Worm (Caenorhabditis elegans) whole organism, young adult: ENCODE results near the gene clec-59.

Experiments used
- B0035.1 ChIP-seq: sonication (generic microtip); optimal IDR thresholded peaks from 2 replicates; lab custom pipeline; 2016; ENCODE audit warnings: missing genetic modification characterization, mild to moderate bottlenecking, missing compliant biosample characterization, missing genotype, missing genetic modification reagents
- B0261.1 ChIP-seq: sonication (generic microtip); optimal IDR thresholded peaks from 2 replicates; lab custom pipeline; 2016; ENCODE audit warnings: mild to moderate bottlenecking, missing genetic modification characterization, moderate library complexity, missing compliant biosample characterization
- B0336.3 ChIP-seq: fragments of 200-800 bp; sonication (Bioruptor generic); IDR thresholded peaks from 2 replicates; pipeline ENCODE4 v1.3.6; 2022; ENCODE audit warnings: missing genetic modification characterization, missing compliant biosample characterization
- C06A6.2 ChIP-seq: fragments of 200-800 bp; sonication (Bioruptor generic); conservative IDR thresholded peaks from 2 replicates; pipeline ENCODE4 v1.3.6; 2022; ENCODE audit warnings: missing genetic modification characterization, missing compliant biosample characterization
- F10E7.11 ChIP-seq: sonication (generic microtip); optimal IDR thresholded peaks from 2 replicates; lab custom pipeline; 2017; ENCODE audit warnings: mild to moderate bottlenecking, missing genetic modification characterization, moderate library complexity, missing compliant biosample characterization
- F57C9.4 ChIP-seq: sonication (generic microtip); optimal IDR thresholded peaks from 2 replicates; lab custom pipeline; 2017; ENCODE audit warnings: mild to moderate bottlenecking, missing genetic modification characterization, missing compliant biosample characterization
- K11D2.4 ChIP-seq: fragments of 200-800 bp; sonication (Bioruptor generic); IDR thresholded peaks from 2 replicates; pipeline ENCODE4 v1.3.6; 2022; ENCODE audit warnings: missing genetic modification reagents, missing genetic modification characterization, missing compliant biosample characterization
- T26A5.8 ChIP-seq: sonication (generic microtip); optimal IDR thresholded peaks from 2 replicates; lab custom pipeline; 2016; ENCODE audit warnings: missing genetic modification characterization, missing compliant biosample characterization
- Y95B8A.8 ChIP-seq: fragments of 200-800 bp; sonication (Bioruptor generic); IDR thresholded peaks from 2 replicates; pipeline ENCODE4 v1.3.6; 2022; ENCODE audit warnings: missing genetic modification reagents, missing genetic modification characterization, missing compliant biosample characterization
- ZK185.1 ChIP-seq: sonication (generic microtip); optimal IDR thresholded peaks from 2 replicates; lab custom pipeline; 2016; ENCODE audit warnings: mild to moderate bottlenecking, missing genetic modification characterization, missing compliant biosample characterization; ENCODE audit not compliant: poor library complexity, severe bottlenecking
- atf-7 ChIP-seq: sonication (generic microtip); optimal IDR thresholded peaks from 2 replicates; lab custom pipeline; 2017; ENCODE audit warnings: mild to moderate bottlenecking, missing genetic modification characterization, missing compliant biosample characterization
- ccch-3 ChIP-seq: fragments of 200-800 bp; sonication (Bioruptor generic); optimal IDR thresholded peaks from 2 replicates; lab custom pipeline; 2018; ENCODE audit warnings: mild to moderate bottlenecking, missing genetic modification characterization, missing compliant biosample characterization
- cebp-2 ChIP-seq: fragments of 200-800 bp; sonication (Bioruptor generic); IDR thresholded peaks from 2 replicates; pipeline ENCODE4 v1.3.6; 2022; ENCODE audit warnings: missing genetic modification characterization, missing compliant biosample characterization
- ceh-27 ChIP-seq: fragments of 200-800 bp; sonication (Bioruptor generic); optimal IDR thresholded peaks from 2 replicates; lab custom pipeline; 2018; ENCODE audit warnings: mild to moderate bottlenecking, missing genetic modification characterization, moderate library complexity, missing compliant biosample characterization
- ceh-40 ChIP-seq: fragments of 200-800 bp; sonication (Bioruptor generic); IDR thresholded peaks from 2 replicates; pipeline ENCODE4 v1.3.6; 2022; ENCODE audit warnings: missing genetic modification characterization, missing compliant biosample characterization
- ceh-58 ChIP-seq: fragments of 200-800 bp; sonication (Bioruptor generic); IDR thresholded peaks from 2 replicates; pipeline ENCODE4 v1.3.6; 2022; ENCODE audit warnings: missing genetic modification characterization, missing compliant biosample characterization
- ceh-79 ChIP-seq: sonication (generic microtip); optimal IDR thresholded peaks from 2 replicates; lab custom pipeline; 2017; ENCODE audit warnings: mild to moderate bottlenecking, missing genetic modification characterization, missing compliant biosample characterization
- die-1 ChIP-seq: sonication (generic microtip); optimal IDR thresholded peaks from 2 replicates; lab custom pipeline; 2016; ENCODE audit warnings: missing genotype, mild to moderate bottlenecking, missing genetic modification characterization, missing compliant biosample characterization
- dox-1 ChIP-seq: fragments of 200-800 bp; sonication (Bioruptor generic); IDR thresholded peaks from 2 replicates; pipeline ENCODE4 v1.3.6; 2022; ENCODE audit warnings: missing genetic modification reagents, missing genetic modification characterization, missing compliant biosample characterization
- efl-1 ChIP-seq: fragments of 150-350 bp; optimal IDR thresholded peaks from 2 replicates; lab custom pipeline; 2014; ENCODE audit warnings: missing biosample characterization, missing genetic modification reagents, missing genetic modification characterization
- egl-18 ChIP-seq: fragments of 200-800 bp; sonication (Bioruptor generic); IDR thresholded peaks from 2 replicates; pipeline ENCODE4 v1.3.6; 2022; ENCODE audit warnings: missing genetic modification reagents, missing genetic modification characterization, missing compliant biosample characterization
- ekl-4 ChIP-seq: fragments of 200-800 bp; sonication (Bioruptor generic); IDR thresholded peaks from 2 replicates; pipeline ENCODE4 v1.3.6; 2022; ENCODE audit warnings: missing genetic modification reagents, missing genetic modification characterization, missing compliant biosample characterization
- fkh-3 ChIP-seq: sonication (generic microtip); optimal IDR thresholded peaks from 2 replicates; lab custom pipeline; 2016; ENCODE audit warnings: mild to moderate bottlenecking, missing genetic modification characterization, missing compliant biosample characterization
- hmg-1.2 ChIP-seq: fragments of 200-800 bp; sonication (Bioruptor generic); IDR thresholded peaks from 2 replicates; pipeline ENCODE4 v1.3.6; 2022; ENCODE audit warnings: missing genetic modification reagents, missing genetic modification characterization, missing compliant biosample characterization
- hmg-20 ChIP-seq: fragments of 200-800 bp; sonication (Bioruptor generic); IDR thresholded peaks from 2 replicates; pipeline ENCODE4 v1.3.6; 2022; ENCODE audit warnings: missing genetic modification reagents, missing genetic modification characterization, missing compliant biosample characterization
- hrde-1 ChIP-seq: sonication (generic microtip); optimal IDR thresholded peaks from 2 replicates; lab custom pipeline; 2016; ENCODE audit warnings: missing genetic modification characterization, mild to moderate bottlenecking, missing compliant biosample characterization, moderate library complexity, missing genotype, missing genetic modification reagents, borderline replicate concordance
- hsf-1 ChIP-seq: fragments of 200-800 bp; sonication (Bioruptor generic); IDR thresholded peaks from 2 replicates; pipeline ENCODE4 v1.3.6; 2022; ENCODE audit warnings: missing genetic modification reagents, missing genetic modification characterization, missing compliant biosample characterization
- lag-1 ChIP-seq: fragments of 200-800 bp; sonication (Bioruptor generic); IDR thresholded peaks from 2 replicates; pipeline ENCODE4 v1.3.6; 2022; ENCODE audit warnings: missing genetic modification reagents, missing genetic modification characterization, missing compliant biosample characterization
- let-607 ChIP-seq, 2 experiments: fragments of 200-800 bp in 1 of 2; sonication (Bioruptor generic) in 1 of 2; sonication (generic microtip) in 1 of 2; optimal IDR thresholded peaks; 2 replicates each; lab custom pipeline; 2016 to 2018; ENCODE audit warnings: mild to moderate bottlenecking in 2 of 2, missing compliant biosample characterization in 2 of 2, missing genetic modification characterization in 2 of 2, moderate library complexity in 2 of 2, missing genotype in 1 of 2
- lin-26 ChIP-seq: fragments of 200-800 bp; sonication (Bioruptor generic); IDR thresholded peaks from 2 replicates; pipeline ENCODE4 v1.3.6; 2022; ENCODE audit warnings: missing genetic modification reagents, missing genetic modification characterization, missing compliant biosample characterization
- lsy-27 ChIP-seq: sonication (generic microtip); optimal IDR thresholded peaks from 2 replicates; lab custom pipeline; 2017; ENCODE audit warnings: missing genetic modification characterization, mild to moderate bottlenecking, missing compliant biosample characterization, antibody characterized with exemption, missing genotype, borderline replicate concordance; ENCODE audit not compliant: insufficient read depth
- madf-3 ChIP-seq: fragments of 200-800 bp; sonication (Bioruptor generic); IDR thresholded peaks from 2 replicates; pipeline ENCODE4 v1.3.6; 2022; ENCODE audit warnings: missing genetic modification reagents, missing genetic modification characterization, missing compliant biosample characterization
- mel-28 ChIP-seq: sonication (generic microtip); optimal IDR thresholded peaks from 2 replicates; lab custom pipeline; 2016; ENCODE audit warnings: borderline replicate concordance, mild to moderate bottlenecking, missing genetic modification characterization, missing compliant biosample characterization
- nhr-27 ChIP-seq: fragments of 200-800 bp; sonication (Bioruptor generic); optimal IDR thresholded peaks from 2 replicates; lab custom pipeline; 2018; ENCODE audit warnings: mild to moderate bottlenecking, missing genetic modification characterization, moderate library complexity, missing compliant biosample characterization
- nhr-80 ChIP-seq: sonication (generic microtip); optimal IDR thresholded peaks from 2 replicates; lab custom pipeline; 2016; ENCODE audit warnings: missing genetic modification characterization, missing compliant biosample characterization
- pbrm-1 ChIP-seq: fragments of 200-800 bp; sonication (Bioruptor generic); IDR thresholded peaks from 2 replicates; pipeline ENCODE4 v1.3.6; 2022; ENCODE audit warnings: missing genetic modification reagents, missing genetic modification characterization, missing compliant biosample characterization
- repo-1 ChIP-seq: sonication (generic microtip); optimal IDR thresholded peaks from 2 replicates; lab custom pipeline; 2017; ENCODE audit warnings: mild to moderate bottlenecking, missing genetic modification characterization, missing compliant biosample characterization
- sea-2 ChIP-seq: fragments of 200-800 bp; sonication (Bioruptor generic); IDR thresholded peaks from 2 replicates; pipeline ENCODE4 v1.3.6; 2022; ENCODE audit warnings: missing genetic modification characterization, missing compliant biosample characterization
- snpc-1.3 ChIP-seq: sonication (generic microtip); optimal IDR thresholded peaks from 2 replicates; lab custom pipeline; 2017; ENCODE audit warnings: missing genetic modification characterization, mild to moderate bottlenecking, missing compliant biosample characterization, antibody characterized with exemption, moderate library complexity, missing genotype, missing genetic modification reagents; ENCODE audit not compliant: insufficient read depth
- snpc-3.4 ChIP-seq: sonication (generic microtip); optimal IDR thresholded peaks from 2 replicates; lab custom pipeline; 2017; ENCODE audit warnings: missing genetic modification characterization, mild to moderate bottlenecking, missing compliant biosample characterization, antibody characterized with exemption, moderate library complexity, missing genotype, missing genetic modification reagents
- snpc-4 ChIP-seq, 5 experiments: fragments of 150-350 bp in 1 of 5; sonication (generic microtip) in 4 of 5; optimal IDR thresholded peaks; 2 replicates each; lab custom pipeline; 2014 to 2018; ENCODE audit warnings: missing genetic modification characterization in 5 of 5, missing biosample characterization in 3 of 5, antibody characterized with exemption in 2 of 5, mild to moderate bottlenecking in 2 of 5, missing compliant biosample characterization in 2 of 5, missing genotype in 2 of 5, moderate library complexity in 2 of 5, missing genetic modification reagents in 1 of 5
- sptf-2 ChIP-seq: fragments of 200-800 bp; sonication (Bioruptor generic); optimal IDR thresholded peaks from 2 replicates; lab custom pipeline; 2018; ENCODE audit warnings: mild to moderate bottlenecking, missing genetic modification characterization, missing compliant biosample characterization
- ztf-26 ChIP-seq: sonication (generic microtip); optimal IDR thresholded peaks from 2 replicates; lab custom pipeline; 2017; ENCODE audit warnings: missing genetic modification characterization, missing compliant biosample characterization
- ztf-28 ChIP-seq: fragments of 200-800 bp; sonication (Bioruptor generic); IDR thresholded peaks from 2 replicates; pipeline ENCODE4 v1.3.6; 2022; ENCODE audit warnings: missing genetic modification reagents, missing genetic modification characterization, missing compliant biosample characterization
- ztf-6 ChIP-seq: fragments of 200-800 bp; sonication (Bioruptor generic); IDR thresholded peaks from 2 replicates; pipeline ENCODE4 v1.3.6; 2022; ENCODE audit warnings: missing genetic modification reagents, missing genetic modification characterization, missing compliant biosample characterization

Gene clec-59

DNA sequence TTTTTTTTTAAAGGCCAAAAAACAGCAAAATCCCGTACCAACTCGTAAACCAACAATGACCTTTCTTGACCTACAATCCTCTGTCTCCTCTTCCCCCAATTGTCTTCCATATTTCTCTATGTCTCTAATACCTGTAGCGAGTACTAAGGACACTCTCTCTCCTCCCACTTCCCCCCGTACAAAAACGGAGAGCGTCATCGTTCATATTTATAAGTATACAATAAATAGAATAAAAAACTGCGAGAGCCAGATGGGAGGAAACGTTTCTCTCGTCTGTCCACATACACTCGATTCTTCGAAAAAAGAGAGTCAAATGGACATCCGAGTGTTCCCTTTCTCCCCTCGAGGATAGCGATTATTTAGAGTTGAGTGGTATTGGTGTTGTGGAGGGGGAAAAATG lies 25.5 kb upstream of the clec-59 start:
- TF ChIP-seq T26A5.8 (tag; lab: Kevin White, UChicago) (no peak), hmg-1.2 (GFP tag; lab: Robert Waterston, UW) (peak; percentile 17; the same call in 1 of the 2 replicates), let-607 (tag; optimal IDR thresholded peaks at IDR 0.05; lab: Kevin White, UChicago) (no peak), ceh-79 (tag; lab: Kevin White, UChicago) (no peak)

DNA sequence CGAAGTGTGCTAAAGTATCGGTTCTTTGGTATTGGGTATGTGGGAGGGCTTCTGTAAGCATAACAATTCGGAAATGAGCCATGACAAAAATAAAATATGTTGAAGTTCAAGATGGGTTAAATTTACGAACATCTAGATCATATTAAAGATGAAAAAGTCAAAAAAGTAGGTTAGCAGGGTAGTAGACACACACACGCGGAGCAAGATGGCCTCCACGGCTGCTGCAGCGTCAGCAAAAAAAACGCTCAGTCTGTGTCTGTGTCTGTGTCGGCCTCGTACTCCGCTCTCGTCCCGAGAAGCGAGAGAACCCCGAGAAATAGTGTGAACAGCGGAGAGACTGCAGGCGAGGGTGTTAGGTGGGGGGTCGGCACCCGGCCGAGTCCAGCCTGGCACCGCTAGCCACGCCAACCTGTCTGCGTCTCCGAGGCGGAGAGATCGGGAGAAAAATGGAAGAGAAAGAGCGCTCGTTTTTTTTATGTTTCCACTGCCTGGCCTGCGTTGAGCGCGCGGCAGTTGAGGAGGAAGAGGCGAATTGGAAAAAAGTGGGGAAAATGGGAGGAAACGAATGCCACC lies 23.3 kb upstream of the clec-59 start, which contains the start of gene myrf-1:
myrf-1 (minus strand) TSS at position 51 of the 573 bp plus-strand sequence.
- no peak for TF ChIP-seq ceh-58 (GFP tag; lab: Robert Waterston, UW)
- no peak for TF ChIP-seq mel-28 (tag; lab: Kevin White, UChicago)
- TF ChIP-seq ztf-28 = no peak
- TF ChIP-seq atf-7 (tag; lab: Kevin White, UChicago) = peak; percentile 44
- TF ChIP-seq sea-2 = no peak
- TF ChIP-seq ekl-4 (GFP tag; lab: Robert Waterston, UW) = peak; percentile 54; the same call in 1 of the 2 replicates
- peak; percentile 65; the same call in 1 of the 2 replicates for TF ChIP-seq K11D2.4 (GFP tag; lab: Robert Waterston, UW)
- peak; percentile 79 for TF ChIP-seq lin-26 (GFP tag; lab: Robert Waterston, UW)
- no peak for TF ChIP-seq nhr-27 (tag; lab: Kevin White, UChicago)
- TF ChIP-seq madf-3 (GFP tag; lab: Robert Waterston, UW) = no peak; the same call in 1 of the 2 replicates
- TF ChIP-seq nhr-80 = peak; percentile 91
- no peak for TF ChIP-seq ceh-40 (GFP tag; lab: Robert Waterston, UW)
- TF ChIP-seq lag-1 (GFP tag; lab: Robert Waterston, UW) = no peak
- TF ChIP-seq C06A6.2 (GFP tag; lab: Robert Waterston, UW) = peak; percentile 45
- no peak for TF ChIP-seq cebp-2 (GFP tag; lab: Robert Waterston, UW)
- no peak for TF ChIP-seq fkh-3
- no peak for TF ChIP-seq ztf-6 (GFP tag; lab: Robert Waterston, UW)
- TF ChIP-seq ZK185.1 (tag; lab: Kevin White, UChicago) = peak; percentile 39
- no peak for TF ChIP-seq hsf-1
- no peak for TF ChIP-seq B0035.1
- TF ChIP-seq snpc-3.4 (tag; lab: Kevin White, UChicago) = no peak
- TF ChIP-seq hmg-20 (GFP tag; lab: Robert Waterston, UW) = peak; percentile 40
- no peak for TF ChIP-seq efl-1 (GFP tag; lab: Kevin White, UChicago)
- TF ChIP-seq F57C9.4 (tag; lab: Kevin White, UChicago) = no peak
- peak; percentile 74 for TF ChIP-seq ceh-27
- TF ChIP-seq die-1 (tag; lab: Kevin White, UChicago) = peak; percentile 62
- TF ChIP-seq let-607 (tag; optimal IDR thresholded peaks at IDR 0.05; lab: Kevin White, UChicago) = peak; percentile 57 to 65
- TF ChIP-seq repo-1 = peak; percentile 47
- no peak for TF ChIP-seq Y95B8A.8
- no peak for TF ChIP-seq lsy-27 (tag; lab: Kevin White, UChicago)
- no peak for TF ChIP-seq snpc-1.3
- peak; percentile 90 for TF ChIP-seq dox-1
- no peak for TF ChIP-seq ccch-3 (GFP tag; lab: Kevin White, UChicago)
- TF ChIP-seq B0261.1 (tag; lab: Kevin White, UChicago) = no peak
- no peak for TF ChIP-seq B0336.3 (GFP tag; lab: Robert Waterston, UW)
- TF ChIP-seq snpc-4 (GFP tag; optimal IDR thresholded peaks at IDR 0.05; lab: Kevin White, UChicago) = no peak
- peak in 1 of 4 experiments; percentile 35 for TF ChIP-seq snpc-4 (tag; optimal IDR thresholded peaks at IDR 0.05; lab: Kevin White, UChicago)
- TF ChIP-seq hrde-1 (tag; lab: Kevin White, UChicago) = no peak
- TF ChIP-seq egl-18 (GFP tag; lab: Robert Waterston, UW) = no peak
- TF ChIP-seq pbrm-1 (GFP tag; lab: Robert Waterston, UW) = peak; percentile 69; the same call in 1 of the 2 replicates
- peak; percentile 71 for TF ChIP-seq sptf-2 (GFP tag; lab: Kevin White, UChicago)
- TF ChIP-seq F10E7.11 (tag; lab: Kevin White, UChicago) = no peak
- TF ChIP-seq ztf-26 (tag; lab: Kevin White, UChicago) = peak; percentile 33
